Worm (Caenorhabditis elegans): ENCODE results near the gene C08F1.11.

The C08F1.11 gene

DNA sequence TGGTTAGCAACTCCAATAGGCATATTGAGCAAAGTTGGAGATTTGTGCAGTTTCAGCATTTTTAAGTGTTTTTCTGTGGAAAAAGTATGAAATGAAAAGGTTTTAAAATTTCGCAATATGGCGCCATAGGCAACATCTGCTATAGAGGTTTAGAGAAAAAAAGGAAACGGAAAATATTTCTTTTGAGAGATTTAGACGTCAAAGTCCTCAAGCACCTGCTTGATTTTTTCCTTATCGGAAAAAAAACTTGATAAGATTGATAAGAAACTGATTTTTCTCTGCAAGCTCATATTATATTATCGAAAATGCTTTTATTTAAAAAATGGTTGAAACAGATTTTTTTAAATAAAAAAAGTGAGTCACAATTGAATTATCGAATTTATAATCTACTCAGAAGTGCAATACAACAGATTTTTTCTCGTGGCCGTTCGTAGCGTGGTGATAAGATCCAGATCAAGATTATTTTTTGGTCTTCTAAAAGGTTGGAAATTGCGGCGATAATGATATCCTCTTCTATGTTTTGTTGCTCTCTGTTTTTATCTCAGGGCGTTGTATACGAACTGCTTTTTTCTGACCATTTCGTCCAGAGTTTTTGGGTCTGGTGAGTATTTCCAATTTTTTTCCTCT is 35.4 kb upstream of the C08F1.11 start, which contains the start of gene fbxc-19:
Gene fbxc-19, plus strand, starts transcription at position 536 of the 627 bp plus-strand sequence.
- TF ChIP-seq fos-1 (tag; optimal IDR thresholded peaks at IDR 0.05), result peak; percentile 35
- no peak for TF ChIP-seq mef-2 (tag; optimal IDR thresholded peaks at IDR 0.05)
- no peak for TF ChIP-seq ztf-4 (tag; optimal IDR thresholded peaks at IDR 0.05)
- TF ChIP-seq ceh-63 (GFP tag; optimal IDR thresholded peaks at IDR 0.05), result no peak
- TF ChIP-seq fkh-10 (GFP tag; optimal IDR thresholded peaks at IDR 0.05), result no peak
- peak; percentile 45 for TF ChIP-seq snpc-4 (tag; optimal IDR thresholded peaks at IDR 0.05)
- peak; percentile 72 for TF ChIP-seq nhr-71 (tag; optimal IDR thresholded peaks at IDR 0.05)
- TF ChIP-seq ceh-82 (tag; optimal IDR thresholded peaks at IDR 0.05), result peak; percentile 7 to 59 (median 30)
- no peak for TF ChIP-seq ces-1 (GFP tag; optimal IDR thresholded peaks at IDR 0.05)
- peak; percentile 73 for TF ChIP-seq lin-14 (GFP tag; optimal IDR thresholded peaks at IDR 0.05)
- TF ChIP-seq xbp-1 (tag; optimal IDR thresholded peaks at IDR 0.05), result peak; percentile 3
- no peak for TF ChIP-seq isw-1 (GFP tag; IDR thresholded peaks at IDR 0.05)
- no peak for TF ChIP-seq mab-9 (GFP tag; IDR thresholded peaks at IDR 0.05)
- TF ChIP-seq nhr-76 (tag; optimal IDR thresholded peaks at IDR 0.05), result no peak
- no peak for TF ChIP-seq nhr-84 (tag; optimal IDR thresholded peaks at IDR 0.05)
- peak; percentile 38 for TF ChIP-seq lir-3 (tag; optimal IDR thresholded peaks at IDR 0.05; ENCODE audit: poor library complexity)
- TF ChIP-seq lsy-2 (tag; optimal IDR thresholded peaks at IDR 0.05), result peak; percentile 67 to 79
- TF ChIP-seq snu-23 (GFP tag; optimal IDR thresholded peaks at IDR 0.05), result peak; percentile 46
- TF ChIP-seq unc-86 (tag; optimal IDR thresholded peaks at IDR 0.05), result no peak
- TF ChIP-seq ceh-90 (tag; optimal IDR thresholded peaks at IDR 0.05), result no peak
- TF ChIP-seq lin-15B (tag; optimal IDR thresholded peaks at IDR 0.05), result peak; percentile 4
- TF ChIP-seq hlh-17 (GFP tag; optimal IDR thresholded peaks at IDR 0.05; ENCODE audit: borderline replicate concordance), result no peak
- no peak for TF ChIP-seq sox-4 (tag; optimal IDR thresholded peaks at IDR 0.05)
- peak; percentile 63 for TF ChIP-seq nhr-11 (tag; optimal IDR thresholded peaks at IDR 0.05)
- peak; percentile 53 for TF ChIP-seq nhr-90 (tag; optimal IDR thresholded peaks at IDR 0.05; ENCODE audit: poor library complexity)
- peak; percentile 56 to 61 (median 61) for TF ChIP-seq dpl-1 (GFP tag; optimal IDR thresholded peaks at IDR 0.05)
- no peak for TF ChIP-seq aha-1 (tag; optimal IDR thresholded peaks at IDR 0.05)
- TF ChIP-seq efl-3 (GFP tag; optimal IDR thresholded peaks at IDR 0.05), result no peak
- TF ChIP-seq egl-13 (tag; optimal IDR thresholded peaks at IDR 0.05), result no peak
- TF ChIP-seq blmp-1 (tag; optimal IDR thresholded peaks at IDR 0.05), result peak; percentile 35
- TF ChIP-seq ets-5 (GFP tag; IDR thresholded peaks at IDR 0.05), result no peak
- no peak for TF ChIP-seq unc-30 (tag; optimal IDR thresholded peaks at IDR 0.05)
- TF ChIP-seq nhr-85 (tag), result peak; percentile 83
- TF ChIP-seq ceh-8 (GFP tag; optimal IDR thresholded peaks at IDR 0.05), result no peak
- TF ChIP-seq C34B4.2 (tag; optimal IDR thresholded peaks at IDR 0.05), result no peak
- no peak for TF ChIP-seq C04F5.9 (tag; optimal IDR thresholded peaks at IDR 0.05)
- TF ChIP-seq nhr-47 (tag; optimal IDR thresholded peaks at IDR 0.05), result peak; percentile 59
- TF ChIP-seq nhr-28 (tag; optimal IDR thresholded peaks at IDR 0.05), result no peak
- TF ChIP-seq zip-4 (GFP tag; optimal IDR thresholded peaks at IDR 0.05), result peak; percentile 98
- TF ChIP-seq dsc-1 (tag; optimal IDR thresholded peaks at IDR 0.05), result no peak
- TF ChIP-seq elt-3 (tag; optimal IDR thresholded peaks at IDR 0.05), result peak in 3 of 6 experiments; percentile 60 to 96 (median 89)
- TF ChIP-seq Y116A8C.19 (tag; optimal IDR thresholded peaks at IDR 0.05; ENCODE audit: borderline replicate concordance), result no peak
- TF ChIP-seq C16A3.4 (tag; optimal IDR thresholded peaks at IDR 0.05), result peak; percentile 34
- TF ChIP-seq lin-39 (tag; optimal IDR thresholded peaks at IDR 0.05), result no peak
- TF ChIP-seq rnt-1 (tag; optimal IDR thresholded peaks at IDR 0.05), result peak; percentile 58
- peak; percentile 60 for TF ChIP-seq nhr-20 (tag; optimal IDR thresholded peaks at IDR 0.05)
- peak; percentile 45 for TF ChIP-seq hpl-2 (GFP tag; optimal IDR thresholded peaks at IDR 0.05)
- no peak for TF ChIP-seq sup-37 (GFP tag; optimal IDR thresholded peaks at IDR 0.05)
- TF ChIP-seq unc-98 (GFP tag; IDR thresholded peaks at IDR 0.05), result no peak
- TF ChIP-seq pax-3 (tag; optimal IDR thresholded peaks at IDR 0.05), result no peak
- TF ChIP-seq jun-1 (tag; optimal IDR thresholded peaks at IDR 0.05), result peak; percentile 75
- peak; percentile 81 for TF ChIP-seq tlp-1 (tag; optimal IDR thresholded peaks at IDR 0.05)
- TF ChIP-seq ama-1 (optimal IDR thresholded peaks at IDR 0.05), result no peak

Measured in whole organism, L1 larva.